Fruit fly (Drosophila melanogaster) whole organism, embryonic: ENCODE measurements around the gene CG15142.

Experiments
- Asciz ChIP-seq: fragments of 200-800 bp; sonication (Bioruptor generic); optimal IDR thresholded peaks from 2 replicates; lab custom pipeline; 2017; ENCODE audit warnings: missing biosample characterization, mild to moderate bottlenecking, missing genetic modification characterization, missing genetic modification reagents
- B-H1 ChIP-seq: fragments of 200-800 bp; sonication (Bioruptor generic); IDR thresholded peaks from 3 replicates; pipeline ENCODE4 v1.3.6; 2022; ENCODE audit warnings: missing biosample characterization, missing genetic modification characterization
- B-H2 ChIP-seq: fragments of 200-800 bp; sonication (Bioruptor generic); optimal IDR thresholded peaks from 2 replicates; lab custom pipeline; 2018; ENCODE audit warnings: missing biosample characterization, mild to moderate bottlenecking, missing genetic modification characterization
- CG10959 ChIP-seq: fragments of 200-800 bp; sonication (Bioruptor generic); IDR thresholded peaks from 2 replicates; pipeline ENCODE4 v1.3.6; 2022; ENCODE audit warnings: missing biosample characterization, missing genetic modification characterization
- CG12236 ChIP-seq: fragments of 200-800 bp; sonication (Bioruptor generic); optimal IDR thresholded peaks from 2 replicates; lab custom pipeline; 2016; ENCODE audit warnings: missing biosample characterization, missing genetic modification characterization
- CG13894 ChIP-seq: fragments of 200-800 bp; sonication (Bioruptor generic); optimal IDR thresholded peaks from 3 replicates; lab custom pipeline; 2018; ENCODE audit warnings: missing biosample characterization, mild to moderate bottlenecking, missing genetic modification characterization, moderate library complexity
- CG1603 ChIP-seq: fragments of 200-800 bp; sonication (Bioruptor generic); optimal IDR thresholded peaks from 2 replicates; lab custom pipeline; 2019; ENCODE audit warnings: missing biosample characterization, mild to moderate bottlenecking, missing genetic modification characterization, moderate library complexity
- CG17802 ChIP-seq: fragments of 200-800 bp; sonication (Bioruptor generic); optimal IDR thresholded peaks from 2 replicates; lab custom pipeline; 2018; ENCODE audit warnings: missing biosample characterization, mild to moderate bottlenecking, missing genetic modification characterization, moderate library complexity
- CG18262 ChIP-seq: fragments of 200-800 bp; optimal IDR thresholded peaks from 3 replicates; lab custom pipeline; 2019; ENCODE audit warnings: missing biosample characterization, mild to moderate bottlenecking, missing genetic modification characterization, moderate library complexity
- CG32772 ChIP-seq: fragments of 200-800 bp; sonication (Bioruptor generic); IDR thresholded peaks from 2 replicates; pipeline ENCODE4 v1.3.6; 2022; ENCODE audit warnings: missing biosample characterization, missing genetic modification characterization
- CG3407 ChIP-seq: fragments of 200-800 bp; sonication (Bioruptor generic); optimal IDR thresholded peaks from 2 replicates; lab custom pipeline; 2018; ENCODE audit warnings: missing biosample characterization, mild to moderate bottlenecking, missing genetic modification characterization
- CG4328 ChIP-seq: fragments of 200-800 bp; sonication (Bioruptor generic); optimal IDR thresholded peaks from 3 replicates; lab custom pipeline; 2017; ENCODE audit warnings: missing biosample characterization, missing genetic modification reagents, missing genetic modification characterization
- CG4707 ChIP-seq: fragments of 200-800 bp; sonication (Bioruptor generic); optimal IDR thresholded peaks from 2 replicates; lab custom pipeline; 2018; ENCODE audit warnings: missing biosample characterization, mild to moderate bottlenecking, missing genetic modification characterization, moderate library complexity
- CG4820 ChIP-seq: fragments of 200-800 bp; sonication (Bioruptor generic); optimal IDR thresholded peaks from 3 replicates; lab custom pipeline; 2016; ENCODE audit warnings: missing biosample characterization, missing genetic modification characterization
- CG6854 ChIP-seq: fragments of 200-800 bp; sonication (Bioruptor generic); optimal IDR thresholded peaks from 3 replicates; lab custom pipeline; 2017; ENCODE audit warnings: missing biosample characterization, mild to moderate bottlenecking, missing genetic modification characterization
- CG8388 ChIP-seq: fragments of 200-800 bp; sonication (Bioruptor generic); optimal IDR thresholded peaks from 2 replicates; lab custom pipeline; 2019; ENCODE audit warnings: missing biosample characterization, mild to moderate bottlenecking, missing genetic modification characterization, moderate library complexity
- CG9797 ChIP-seq: fragments of 200-800 bp; sonication (Bioruptor generic); optimal IDR thresholded peaks from 3 replicates; lab custom pipeline; 2018; ENCODE audit warnings: missing biosample characterization, mild to moderate bottlenecking, missing genetic modification characterization
- CG9817 ChIP-seq: fragments of 200-800 bp; sonication (Bioruptor generic); optimal IDR thresholded peaks from 2 replicates; lab custom pipeline; 2018; ENCODE audit warnings: missing biosample characterization, mild to moderate bottlenecking, missing genetic modification characterization, moderate library complexity
- CTCF ChIP-seq: fragments of 200-800 bp; sonication (Bioruptor generic); optimal IDR thresholded peaks from 2 replicates; lab custom pipeline; 2017; ENCODE audit warnings: missing biosample characterization, mild to moderate bottlenecking, missing genetic modification characterization, moderate library complexity
- CoRest ChIP-seq: fragments of 200-800 bp; sonication (Bioruptor generic); optimal IDR thresholded peaks from 3 replicates; lab custom pipeline; 2018; ENCODE audit warnings: missing biosample characterization, mild to moderate bottlenecking, missing genetic modification characterization, moderate library complexity
- D19A ChIP-seq: fragments of 200-800 bp; optimal IDR thresholded peaks from 3 replicates; lab custom pipeline; 2019; ENCODE audit warnings: missing biosample characterization, mild to moderate bottlenecking, missing genetic modification characterization, moderate library complexity
- Dad ChIP-seq: fragments of 200-800 bp; sonication (Bioruptor generic); optimal IDR thresholded peaks from 3 replicates; lab custom pipeline; 2016; ENCODE audit warnings: missing biosample characterization, missing genetic modification characterization
- Dbx ChIP-seq: fragments of 200-800 bp; sonication (Bioruptor generic); IDR thresholded peaks from 3 replicates; pipeline ENCODE4 v1.3.6; 2022; ENCODE audit warnings: missing biosample characterization, missing genetic modification characterization
- E2f2 ChIP-seq: fragments of 200-800 bp; sonication (Bioruptor generic); IDR thresholded peaks from 2 replicates; pipeline ENCODE4 v1.3.6; 2022; ENCODE audit warnings: missing biosample characterization, missing genetic modification characterization
- Gug ChIP-seq: fragments of 200-800 bp; sonication (Bioruptor generic); IDR thresholded peaks from 4 replicates; pipeline ENCODE4 v1.3.6; 2022; ENCODE audit warnings: missing biosample characterization, missing genetic modification characterization
- HLH4C ChIP-seq: fragments of 200-800 bp; sonication (Bioruptor generic); IDR thresholded peaks from 3 replicates; pipeline ENCODE4 v1.3.6; 2022; ENCODE audit warnings: missing biosample characterization, missing genetic modification characterization; ENCODE audit not compliant: partially characterized antibody
- Lhr ChIP-seq: fragments of 200-800 bp; sonication (Bioruptor generic); optimal IDR thresholded peaks from 3 replicates; lab custom pipeline; 2017; ENCODE audit warnings: mild to moderate bottlenecking, missing biosample characterization, missing genetic modification reagents, missing genetic modification characterization
- Myb ChIP-seq: fragments of 200-800 bp; sonication (Bioruptor generic); optimal IDR thresholded peaks from 2 replicates; lab custom pipeline; 2016; ENCODE audit warnings: missing biosample characterization, missing genetic modification characterization
- Ptx1 ChIP-seq: fragments of 200-800 bp; sonication (Bioruptor generic); IDR thresholded peaks from 2 replicates; pipeline ENCODE4 v1.3.6; 2022; ENCODE audit warnings: missing biosample characterization, missing genetic modification characterization
- Six4 ChIP-seq: fragments of 200-800 bp; sonication (Bioruptor generic); optimal IDR thresholded peaks from 2 replicates; lab custom pipeline; 2016; ENCODE audit warnings: missing biosample characterization, missing genetic modification characterization
- Vsx1 ChIP-seq: fragments of 200-800 bp; sonication (Bioruptor generic); optimal IDR thresholded peaks from 2 replicates; lab custom pipeline; 2017; ENCODE audit warnings: missing biosample characterization, mild to moderate bottlenecking, missing genetic modification characterization, missing genetic modification reagents
- ato ChIP-seq: fragments of 200-800 bp; sonication (Bioruptor generic); IDR thresholded peaks from 2 replicates; pipeline ENCODE4 v1.3.6; 2022; ENCODE audit warnings: missing biosample characterization, missing genetic modification characterization; ENCODE audit not compliant: partially characterized antibody
- bbx ChIP-seq: fragments of 200-800 bp; sonication (Bioruptor generic); IDR thresholded peaks from 2 replicates; pipeline ENCODE4 v1.3.6; 2022; ENCODE audit warnings: missing biosample characterization, missing genetic modification characterization; ENCODE audit not compliant: partially characterized antibody
- bowl ChIP-seq: fragments of 200-800 bp; sonication (Bioruptor generic); IDR thresholded peaks from 2 replicates; pipeline ENCODE4 v1.3.6; 2022; ENCODE audit warnings: missing biosample characterization, missing genetic modification characterization
- br ChIP-seq: fragments of >200 bp; optimal IDR thresholded peaks from 2 replicates; lab custom pipeline; 2017
- cas ChIP-seq: fragments of 200-800 bp; sonication (Bioruptor generic); IDR thresholded peaks from 2 replicates; pipeline ENCODE4 v1.3.6; 2022; ENCODE audit warnings: missing biosample characterization, missing genetic modification characterization
- cato ChIP-seq: fragments of 200-800 bp; sonication (Bioruptor generic); optimal IDR thresholded peaks from 2 replicates; lab custom pipeline; 2016; ENCODE audit warnings: missing biosample characterization, missing genetic modification characterization, borderline replicate concordance
- chm ChIP-seq: fragments of 200-800 bp; sonication (Bioruptor generic); IDR thresholded peaks from 2 replicates; pipeline ENCODE4 v1.3.6; 2022; ENCODE audit warnings: missing biosample characterization, missing genetic modification characterization
- croc ChIP-seq: fragments of 200-800 bp; sonication (Bioruptor generic); conservative IDR thresholded peaks from 3 replicates; pipeline ENCODE4 v1.3.6; 2022; ENCODE audit warnings: missing biosample characterization, missing genetic modification characterization
- en ChIP-seq: fragments of 200-800 bp; sonication (Bioruptor generic); optimal IDR thresholded peaks from 2 replicates; lab custom pipeline; 2016; ENCODE audit warnings: missing biosample characterization, missing genetic modification characterization
- gce ChIP-seq: fragments of 200-800 bp; sonication (Bioruptor generic); IDR thresholded peaks from 3 replicates; pipeline ENCODE4 v1.3.6; 2022; ENCODE audit warnings: missing biosample characterization, missing genetic modification characterization
- gfzf ChIP-seq: fragments of 200-800 bp; sonication (Bioruptor generic); optimal IDR thresholded peaks from 2 replicates; lab custom pipeline; 2016; ENCODE audit warnings: missing biosample characterization, mild to moderate bottlenecking, missing genetic modification characterization, moderate library complexity
- inv ChIP-seq: fragments of 200-800 bp; sonication (Bioruptor generic); IDR thresholded peaks from 2 replicates; pipeline ENCODE4 v1.3.6; 2022; ENCODE audit warnings: missing biosample characterization, missing genetic modification characterization; ENCODE audit not compliant: partially characterized antibody
- nmo ChIP-seq: fragments of 200-800 bp; sonication (Bioruptor generic); optimal IDR thresholded peaks from 2 replicates; lab custom pipeline; 2018; ENCODE audit warnings: missing biosample characterization, mild to moderate bottlenecking, missing genetic modification characterization, moderate library complexity
- oc ChIP-seq: fragments of 200-800 bp; sonication (Bioruptor generic); optimal IDR thresholded peaks from 2 replicates; lab custom pipeline; 2018; ENCODE audit warnings: missing biosample characterization, mild to moderate bottlenecking, missing genetic modification characterization, moderate library complexity
- ro ChIP-seq: fragments of 200-800 bp; sonication (Bioruptor generic); IDR thresholded peaks from 2 replicates; pipeline ENCODE4 v1.3.6; 2022; ENCODE audit warnings: missing biosample characterization, missing genetic modification characterization
- sens-2 ChIP-seq: fragments of 200-800 bp; sonication (Bioruptor generic); IDR thresholded peaks from 2 replicates; pipeline ENCODE4 v1.3.6; 2022; ENCODE audit warnings: missing biosample characterization, missing genetic modification characterization
- tgo ChIP-seq: fragments of 200-800 bp; sonication (Bioruptor generic); IDR thresholded peaks from 3 replicates; pipeline ENCODE4 v1.3.6; 2022; ENCODE audit warnings: missing biosample characterization, missing genetic modification characterization
- vnd ChIP-seq: fragments of 200-800 bp; sonication (Bioruptor generic); IDR thresholded peaks from 3 replicates; pipeline ENCODE4 v1.3.6; 2022; ENCODE audit warnings: missing biosample characterization, missing genetic modification characterization; ENCODE audit not compliant: partially characterized antibody
- wek ChIP-seq: fragments of 200-800 bp; sonication (Bioruptor generic); optimal IDR thresholded peaks from 3 replicates; lab custom pipeline; 2018; ENCODE audit warnings: missing biosample characterization, mild to moderate bottlenecking, missing genetic modification characterization, moderate library complexity
- zen ChIP-seq: fragments of 200-800 bp; sonication (Bioruptor generic); optimal IDR thresholded peaks from 3 replicates; lab custom pipeline; 2018; ENCODE audit warnings: missing biosample characterization, mild to moderate bottlenecking, missing genetic modification characterization, moderate library complexity

Gene CG15142

dm6 chr2L:17514090-17514715, 15.6 kb upstream of the CG15142 start (continued):
- TF ChIP-seq nmo (GFP tag; lab: Kevin White, UChicago) (peak; percentile 92), CG4820 (peak; percentile 88), D19A (tag; lab: Kevin White, UChicago) (peak; percentile 89), E2f2 (GFP tag; lab: Robert Waterston, UW) (peak; percentile 61; the same call in 1 of the 2 replicates), CG32772 (peak; percentile 87), CG12236 (GFP tag; lab: Kevin White, UChicago) (peak; percentile 73), CG10959 (GFP tag; lab: Robert Waterston, UW) (peak; percentile 76), gce (peak; percentile 82), CG1603 (peak; percentile 48), CG3407 (GFP tag; lab: Kevin White, UChicago) (peak; percentile 81), CoRest (peak; percentile 92), CG9797 (GFP tag; lab: Kevin White, UChicago) (peak; percentile 12), bbx (GFP tag; lab: Robert Waterston, UW) (no peak), CG17802 (tag; lab: Kevin White, UChicago) (peak; percentile 60), Ptx1 (GFP tag; lab: Robert Waterston, UW) (peak; percentile 83), inv (GFP tag; lab: Robert Waterston, UW) (no peak), gfzf (no peak), tgo (GFP tag; lab: Robert Waterston, UW) (peak; percentile 86), ato (GFP tag; lab: Robert Waterston, UW) (no peak), CTCF (GFP tag; lab: Kevin White, UChicago) (peak; percentile 19), oc (tag; lab: Kevin White, UChicago) (peak; percentile 80), chm (GFP tag; lab: Robert Waterston, UW) (peak; percentile 84), bowl (GFP tag; lab: Robert Waterston, UW) (peak; percentile 64; the same call in 1 of the 2 replicates), br (lab: Kevin White, UChicago) (no peak), Six4 (GFP tag; lab: Kevin White, UChicago) (peak; percentile 76)

- peak; percentile 62; the same call in 2 of the 3 replicates for TF ChIP-seq vnd (GFP tag; lab: Robert Waterston, UW)
- TF ChIP-seq Asciz (GFP tag; lab: Kevin White, UChicago), result no peak
- TF ChIP-seq en (GFP tag; lab: Kevin White, UChicago), result no peak
- no peak for TF ChIP-seq ro
- no peak for TF ChIP-seq cas
- no peak for TF ChIP-seq Vsx1 (GFP tag; lab: Kevin White, UChicago)
- no peak for TF ChIP-seq Gug (GFP tag; lab: Robert Waterston, UW)
- TF ChIP-seq Dbx (GFP tag; lab: Robert Waterston, UW), result no peak
- no peak for TF ChIP-seq CG4707
- TF ChIP-seq wek (GFP tag; lab: Kevin White, UChicago), result no peak
- no peak for TF ChIP-seq cato
- TF ChIP-seq B-H2, result no peak
- no peak for TF ChIP-seq Dad
- no peak for TF ChIP-seq CG4328
- peak; percentile 58 for TF ChIP-seq Lhr
- TF ChIP-seq CG18262 (tag; lab: Kevin White, UChicago), result no peak
- TF ChIP-seq croc (GFP tag; lab: Robert Waterston, UW), result no peak
- peak; percentile 51 for TF ChIP-seq zen (tag; lab: Kevin White, UChicago)
- TF ChIP-seq Myb (GFP tag; lab: Kevin White, UChicago), result peak; percentile 66
- TF ChIP-seq CG9817 (tag; lab: Kevin White, UChicago), result no peak
- TF ChIP-seq sens-2 (GFP tag; lab: Robert Waterston, UW), result no peak
- no peak for TF ChIP-seq CG8388 (GFP tag; lab: Kevin White, UChicago)
- no peak for TF ChIP-seq CG6854 (GFP tag; lab: Kevin White, UChicago)
- TF ChIP-seq CG13894 (tag; lab: Kevin White, UChicago), result no peak
- peak; percentile 70 for TF ChIP-seq HLH4C (GFP tag; lab: Robert Waterston, UW)
- no peak for TF ChIP-seq B-H1 (GFP tag; lab: Robert Waterston, UW)
These were observed 2.4 kb upstream of the CG15142 start, which contains the start of the genes mEFTs and Dhc36C for dm6 chr2L:17500946-17501451. TSS of gene mEFTs (minus strand) at chr2L:17501106. TSS of gene Dhc36C (plus strand) at chr2L:17501401.
